Fruit fly (Drosophila melanogaster) whole organism, embryonic: ENCODE data around the gene CG5056.
A peak's percentile ranks its signal among the peaks of the same experiment; 100 is the strongest.

Experiments
- Bgb ChIP-seq: fragments of 200-800 bp; sonication (Bioruptor generic); IDR thresholded peaks from 2 replicates; pipeline ENCODE4 v1.3.6; 2022; ENCODE audit warnings: missing biosample characterization, missing genetic modification characterization; ENCODE audit not compliant: partially characterized antibody
- CG1024 ChIP-seq: fragments of 200-800 bp; sonication (Bioruptor generic); IDR thresholded peaks from 2 replicates; pipeline ENCODE4 v1.3.6; 2022; ENCODE audit warnings: missing biosample characterization, missing genetic modification characterization
- CG10543 ChIP-seq: fragments of 200-800 bp; sonication (Bioruptor generic); optimal IDR thresholded peaks from 3 replicates; lab custom pipeline; 2017; ENCODE audit warnings: missing biosample characterization, mild to moderate bottlenecking, missing genetic modification characterization, moderate library complexity
- CG12104 ChIP-seq: fragments of 200-800 bp; sonication (Bioruptor generic); optimal IDR thresholded peaks from 3 replicates; lab custom pipeline; 2016; ENCODE audit warnings: missing biosample characterization, missing genetic modification characterization
- CG13287 ChIP-seq: fragments of 200-800 bp; sonication (Bioruptor generic); IDR thresholded peaks from 2 replicates; pipeline ENCODE4 v1.3.6; 2022; ENCODE audit warnings: missing biosample characterization, missing genetic modification characterization; ENCODE audit not compliant: partially characterized antibody
- CG13424 ChIP-seq: fragments of 200-800 bp; sonication (Bioruptor generic); optimal IDR thresholded peaks from 2 replicates; lab custom pipeline; 2019; ENCODE audit warnings: missing biosample characterization, mild to moderate bottlenecking, missing genetic modification characterization, moderate library complexity
- CG15011 ChIP-seq: fragments of 200-800 bp; sonication (Bioruptor generic); optimal IDR thresholded peaks from 3 replicates; lab custom pipeline; 2018; ENCODE audit warnings: missing biosample characterization, mild to moderate bottlenecking, missing genetic modification characterization
- CG1603 ChIP-seq: fragments of 200-800 bp; sonication (Bioruptor generic); optimal IDR thresholded peaks from 2 replicates; lab custom pipeline; 2019; ENCODE audit warnings: missing biosample characterization, mild to moderate bottlenecking, missing genetic modification characterization, moderate library complexity
- CG17829 ChIP-seq: fragments of 200-800 bp; optimal IDR thresholded peaks from 2 replicates; lab custom pipeline; 2019; ENCODE audit warnings: missing biosample characterization, mild to moderate bottlenecking, missing genetic modification characterization, moderate library complexity
- CG1792 ChIP-seq: fragments of 200-800 bp; sonication (Bioruptor generic); optimal IDR thresholded peaks from 2 replicates; lab custom pipeline; 2016; ENCODE audit warnings: missing biosample characterization, missing genetic modification characterization
- CG2678 ChIP-seq: fragments of 200-800 bp; sonication (Bioruptor generic); optimal IDR thresholded peaks from 3 replicates; lab custom pipeline; 2019; ENCODE audit warnings: missing biosample characterization, mild to moderate bottlenecking, missing genetic modification characterization, moderate library complexity
- CG31224 ChIP-seq: fragments of 200-800 bp; sonication (Bioruptor generic); IDR thresholded peaks from 2 replicates; pipeline ENCODE4 v1.3.6; 2022; ENCODE audit warnings: missing biosample characterization, missing genetic modification characterization
- CG4282 ChIP-seq: fragments of 200-800 bp; sonication (Bioruptor generic); optimal IDR thresholded peaks from 2 replicates; lab custom pipeline; 2016; ENCODE audit warnings: missing biosample characterization, missing genetic modification characterization
- CG4617 ChIP-seq: fragments of 200-800 bp; sonication (Bioruptor generic); optimal IDR thresholded peaks from 3 replicates; lab custom pipeline; 2016; ENCODE audit warnings: missing biosample characterization, missing genetic modification characterization, borderline replicate concordance
- CG6254 ChIP-seq: fragments of 200-800 bp; sonication (Bioruptor generic); optimal IDR thresholded peaks from 3 replicates; lab custom pipeline; 2017; ENCODE audit warnings: mild to moderate bottlenecking, missing biosample characterization, missing genetic modification reagents, missing genetic modification characterization
- CG6813 ChIP-seq: fragments of 200-800 bp; sonication (Bioruptor generic); optimal IDR thresholded peaks from 2 replicates; lab custom pipeline; 2017; ENCODE audit warnings: missing biosample characterization, missing genetic modification characterization, mild to moderate bottlenecking, moderate library complexity, missing genetic modification reagents
- CG9437 ChIP-seq: fragments of 200-800 bp; sonication (Bioruptor generic); optimal IDR thresholded peaks from 2 replicates; lab custom pipeline; 2018; ENCODE audit warnings: missing biosample characterization, mild to moderate bottlenecking, missing genetic modification characterization
- Dip3 ChIP-seq: fragments of 200-800 bp; sonication (Bioruptor generic); optimal IDR thresholded peaks from 3 replicates; lab custom pipeline; 2016; ENCODE audit warnings: missing biosample characterization, missing genetic modification characterization
- ERR ChIP-seq: fragments of 200-800 bp; sonication (Bioruptor generic); optimal IDR thresholded peaks from 2 replicates; lab custom pipeline; 2016; ENCODE audit warnings: missing biosample characterization, missing genetic modification characterization
- Elba2 ChIP-seq: fragments of 200-800 bp; sonication (Bioruptor generic); optimal IDR thresholded peaks from 3 replicates; lab custom pipeline; 2016; ENCODE audit warnings: missing biosample characterization, missing genetic modification characterization
- Ets65A ChIP-seq: fragments of 200-800 bp; sonication (Bioruptor generic); peaks from one replicate; lab custom pipeline; 2016; ENCODE audit warnings: missing biosample characterization, missing genetic modification characterization
- Lpt ChIP-seq: fragments of >200 bp; optimal IDR thresholded peaks from 2 replicates; lab custom pipeline; 2018; ENCODE audit warnings: missing biosample characterization, missing genetic modification characterization
- Max ChIP-seq: fragments of 200-800 bp; sonication (Bioruptor generic); optimal IDR thresholded peaks from 2 replicates; lab custom pipeline; 2016; ENCODE audit warnings: missing biosample characterization, mild to moderate bottlenecking, missing genetic modification characterization
- Med ChIP-seq: fragments of 200-800 bp; sonication (Bioruptor generic); peaks from one replicate; lab custom pipeline; 2016; ENCODE audit warnings: missing biosample characterization, missing genetic modification characterization, mild to moderate bottlenecking, inconsistent platforms, moderate library complexity
- Mrtf ChIP-seq: fragments of 200-800 bp; sonication (Bioruptor generic); IDR thresholded peaks from 3 replicates; pipeline ENCODE4 v1.3.6; 2022; ENCODE audit warnings: missing biosample characterization, missing genetic modification characterization
- NFAT ChIP-seq: fragments of 200-800 bp; sonication (Bioruptor generic); IDR thresholded peaks from 2 replicates; pipeline ENCODE4 v1.3.6; 2022; ENCODE audit warnings: missing biosample characterization, missing genetic modification characterization
- Nf-YA ChIP-seq: fragments of 200-800 bp; sonication (Bioruptor generic); IDR thresholded peaks from 2 replicates; pipeline ENCODE4 v1.3.6; 2022; ENCODE audit warnings: missing biosample characterization, missing genetic modification characterization
- Taf1 ChIP-seq: fragments of 200-800 bp; sonication (Bioruptor generic); IDR thresholded peaks from 2 replicates; pipeline ENCODE4 v1.3.6; 2022; ENCODE audit warnings: missing biosample characterization, missing genetic modification characterization
- Xbp1 ChIP-seq: fragments of 200-800 bp; sonication (Bioruptor generic); optimal IDR thresholded peaks from 3 replicates; lab custom pipeline; 2016; ENCODE audit warnings: missing biosample characterization, mild to moderate bottlenecking, missing genetic modification characterization
- ato ChIP-seq: fragments of 200-800 bp; sonication (Bioruptor generic); IDR thresholded peaks from 2 replicates; pipeline ENCODE4 v1.3.6; 2022; ENCODE audit warnings: missing biosample characterization, missing genetic modification characterization; ENCODE audit not compliant: partially characterized antibody
- az2 ChIP-seq: fragments of 200-800 bp; sonication (Bioruptor generic); optimal IDR thresholded peaks from 3 replicates; lab custom pipeline; 2016; ENCODE audit warnings: missing biosample characterization, missing genetic modification characterization
- bsh ChIP-seq, 2 experiments: fragments of 200-800 bp; sonication (Bioruptor generic); optimal IDR thresholded peaks; 2 replicates each; lab custom pipeline; 2017 to 2018; ENCODE audit warnings: mild to moderate bottlenecking in 2 of 2, missing biosample characterization in 2 of 2, missing genetic modification characterization in 2 of 2, moderate library complexity in 1 of 2
- crp ChIP-seq, 2 experiments: fragments of 200-800 bp; sonication (Bioruptor generic); optimal IDR thresholded peaks; 2 replicates in 1 of 2; 3 replicates in 1 of 2; lab custom pipeline; 2017; ENCODE audit warnings: missing biosample characterization in 2 of 2, missing genetic modification characterization in 2 of 2, mild to moderate bottlenecking in 1 of 2, moderate library complexity in 1 of 2
- dmrt11E ChIP-seq: fragments of 200-800 bp; sonication (Bioruptor generic); optimal IDR thresholded peaks from 3 replicates; lab custom pipeline; 2018; ENCODE audit warnings: missing biosample characterization, mild to moderate bottlenecking, missing genetic modification characterization, moderate library complexity
- gcm2 ChIP-seq: fragments of 200-800 bp; sonication (Bioruptor generic); optimal IDR thresholded peaks from 2 replicates; lab custom pipeline; 2016; ENCODE audit warnings: missing biosample characterization, missing genetic modification characterization
- grn ChIP-seq: fragments of 200-800 bp; sonication (Bioruptor generic); optimal IDR thresholded peaks from 3 replicates; lab custom pipeline; 2017; ENCODE audit warnings: missing biosample characterization, missing genetic modification characterization
- h ChIP-seq: fragments of >200 bp; optimal IDR thresholded peaks from 2 replicates; lab custom pipeline; 2017
- inv ChIP-seq: fragments of 200-800 bp; sonication (Bioruptor generic); IDR thresholded peaks from 2 replicates; pipeline ENCODE4 v1.3.6; 2022; ENCODE audit warnings: missing biosample characterization, missing genetic modification characterization; ENCODE audit not compliant: partially characterized antibody
- jing ChIP-seq: fragments of 200-800 bp; sonication (Bioruptor generic); optimal IDR thresholded peaks from 2 replicates; lab custom pipeline; 2018; ENCODE audit warnings: missing biosample characterization, mild to moderate bottlenecking, missing genetic modification characterization
- maf-S ChIP-seq: fragments of 200-800 bp; sonication (Bioruptor generic); optimal IDR thresholded peaks from 2 replicates; lab custom pipeline; 2016; ENCODE audit warnings: missing biosample characterization, missing genetic modification characterization
- nerfin-1 ChIP-seq: fragments of 200-800 bp; sonication (Bioruptor generic); optimal IDR thresholded peaks from 3 replicates; lab custom pipeline; 2019; ENCODE audit warnings: missing biosample characterization, mild to moderate bottlenecking, missing genetic modification characterization, moderate library complexity
- pan ChIP-seq, 4 experiments: fragments of >200 bp in 3 of 4; fragments of 200-800 bp in 1 of 4; sonication (Bioruptor generic) in 1 of 4; optimal IDR thresholded peaks in 3 of 4; IDR thresholded peaks in 1 of 4; 2 replicates each; pipeline versions ENCODE4 v1.3.6 to Lab custom; 2017 to 2022; ENCODE audit warnings: missing biosample characterization in 2 of 4, missing genetic modification characterization in 2 of 4, mixed read lengths in 1 of 4
- phol ChIP-seq: fragments of 200-800 bp; sonication (Bioruptor generic); optimal IDR thresholded peaks from 3 replicates; lab custom pipeline; 2018; ENCODE audit warnings: missing biosample characterization, mild to moderate bottlenecking, missing genetic modification characterization, moderate library complexity
- prd ChIP-seq, 3 experiments: fragments of >200 bp in 2 of 3; fragments of 200-800 bp in 1 of 3; sonication (Bioruptor generic) in 1 of 3; optimal IDR thresholded peaks in 2 of 3; IDR thresholded peaks in 1 of 3; 2 replicates in 2 of 3; 3 replicates in 1 of 3; pipeline versions ENCODE4 v1.3.6 to Lab custom; 2017 to 2022; ENCODE audit warnings: missing biosample characterization in 1 of 3, missing genetic modification characterization in 1 of 3
- psq ChIP-seq: fragments of 200-800 bp; sonication (Bioruptor generic); optimal IDR thresholded peaks from 2 replicates; lab custom pipeline; 2017; ENCODE audit warnings: missing biosample characterization, missing genetic modification characterization
- slbo ChIP-seq: fragments of 200-800 bp; sonication (Bioruptor generic); IDR thresholded peaks from 2 replicates; pipeline ENCODE4 v1.3.6; 2022; ENCODE audit warnings: missing biosample characterization, missing genetic modification characterization
- sna ChIP-seq: fragments of 200-800 bp; sonication (Bioruptor generic); IDR thresholded peaks from 2 replicates; pipeline ENCODE4 v1.3.6; 2022; ENCODE audit warnings: missing biosample characterization, missing genetic modification characterization; ENCODE audit not compliant: partially characterized antibody
- sug ChIP-seq: fragments of 200-800 bp; optimal IDR thresholded peaks from 2 replicates; lab custom pipeline; 2019; ENCODE audit warnings: missing biosample characterization, mild to moderate bottlenecking, missing genetic modification characterization, moderate library complexity

CG5056 gene

dm6 chr2L:10378631-10379030 is 12.1 kb downstream of the CG5056 start:
- TF ChIP-seq bsh (GFP tag; optimal IDR thresholded peaks at IDR 0.05; lab: Kevin White, UChicago): no peak
- TF ChIP-seq pan (optimal IDR thresholded peaks at IDR 0.05; lab: Kevin White, UChicago): no peak
- peak in 1 of 2 experiments; percentile 17 for TF ChIP-seq pan (GFP tag; optimal IDR thresholded peaks at IDR 0.05 in 1 of 2, IDR thresholded peaks at IDR 0.05 in 1 of 2)
- peak; percentile 88 for TF ChIP-seq Ets65A (GFP tag; lab: Kevin White, UChicago)
- TF ChIP-seq Med (GFP tag; lab: Kevin White, UChicago): peak; percentile 63

dm6 chr2L:10379865-10380264 is 13.4 kb downstream of the CG5056 start, which contains the start of gene gny:
Gene gny, plus strand, starts transcription at chr2L:10380103.
- peak; percentile 70 for TF ChIP-seq sug
- TF ChIP-seq nerfin-1: no peak
- TF ChIP-seq Nf-YA: no peak
- no peak for TF ChIP-seq NFAT
- no peak for TF ChIP-seq ato (GFP tag; lab: Robert Waterston, UW)
- TF ChIP-seq CG6813 (GFP tag; lab: Kevin White, UChicago): no peak
- TF ChIP-seq CG15011 (GFP tag; lab: Kevin White, UChicago): no peak
- TF ChIP-seq gcm2 (GFP tag; lab: Kevin White, UChicago): no peak
- no peak for TF ChIP-seq CG6254 (GFP tag; lab: Kevin White, UChicago)
- TF ChIP-seq CG2678 (tag; lab: Kevin White, UChicago): no peak
- no peak for TF ChIP-seq Max (GFP tag; lab: Kevin White, UChicago)
- peak; percentile 100 for TF ChIP-seq CG1603 (tag; lab: Kevin White, UChicago)
- TF ChIP-seq crp (GFP tag; optimal IDR thresholded peaks at IDR 0.05; lab: Kevin White, UChicago): no peak
- TF ChIP-seq CG17829 (tag; lab: Kevin White, UChicago): no peak
- TF ChIP-seq ERR: no peak
- TF ChIP-seq Dip3 (GFP tag; lab: Kevin White, UChicago): no peak
- TF ChIP-seq CG12104 (GFP tag; lab: Kevin White, UChicago): no peak
- no peak for TF ChIP-seq Lpt (GFP tag; lab: Kevin White, UChicago)
- TF ChIP-seq dmrt11E (tag; lab: Kevin White, UChicago): no peak
- TF ChIP-seq Bgb: peak; percentile 38; the same call in 1 of the 2 replicates
- TF ChIP-seq CG13287: peak; percentile 42; the same call in 1 of the 2 replicates
- TF ChIP-seq phol (tag; lab: Kevin White, UChicago): peak; percentile 9
- no peak for TF ChIP-seq Xbp1 (GFP tag; lab: Kevin White, UChicago)
- TF ChIP-seq Mrtf (GFP tag; lab: Robert Waterston, UW): no peak
- TF ChIP-seq jing: no peak
- no peak for TF ChIP-seq CG31224 (GFP tag; lab: Robert Waterston, UW)
- no peak for TF ChIP-seq sna (GFP tag; lab: Robert Waterston, UW)
- TF ChIP-seq Elba2 (GFP tag; lab: Kevin White, UChicago): no peak
- no peak for TF ChIP-seq Taf1 (GFP tag; lab: Robert Waterston, UW)
- no peak for TF ChIP-seq maf-S (GFP tag; lab: Kevin White, UChicago)
- TF ChIP-seq psq (GFP tag; lab: Kevin White, UChicago): no peak
- TF ChIP-seq az2 (GFP tag; lab: Kevin White, UChicago): no peak
- TF ChIP-seq slbo (GFP tag; lab: Robert Waterston, UW): no peak
- TF ChIP-seq CG10543 (GFP tag; lab: Kevin White, UChicago): no peak
- peak; percentile 47 for TF ChIP-seq CG4617 (GFP tag; lab: Kevin White, UChicago)
- TF ChIP-seq CG9437 (GFP tag; lab: Kevin White, UChicago): no peak
- no peak for TF ChIP-seq prd (optimal IDR thresholded peaks at IDR 0.05; lab: Kevin White, UChicago)
- TF ChIP-seq prd (GFP tag; IDR thresholded peaks at IDR 0.05; lab: Robert Waterston, UW): no peak
- no peak for TF ChIP-seq CG1792 (GFP tag; lab: Kevin White, UChicago)
- TF ChIP-seq CG13424 (tag; lab: Kevin White, UChicago): no peak
- TF ChIP-seq h: no peak
- TF ChIP-seq CG1024 (GFP tag; lab: Robert Waterston, UW): no peak
- no peak for TF ChIP-seq CG4282 (GFP tag; lab: Kevin White, UChicago)
- no peak for TF ChIP-seq inv
- no peak for TF ChIP-seq grn (GFP tag; lab: Kevin White, UChicago)
